Worm (Caenorhabditis elegans): Measurements from ENCODE around the gene E04F6.6.

Gene E04F6.6

ce11 chrII:7151969-7152631 lies 47.3 kb downstream of the E04F6.6 start, which contains the start of gene fust-1 (continued):
- TF ChIP-seq efl-1 (GFP tag; optimal IDR thresholded peaks at IDR 0.05) (peak; percentile 64), Y53F4B.3 (GFP tag; IDR thresholded peaks at IDR 0.05) (no peak), K11D2.4 (GFP tag; IDR thresholded peaks at IDR 0.05) (peak; percentile 97), rcor-1 (GFP tag; IDR thresholded peaks at IDR 0.05) (peak; percentile 95), Y95B8A.8 (GFP tag; IDR thresholded peaks at IDR 0.05) (peak; percentile 93), bed-2 (GFP tag; IDR thresholded peaks at IDR 0.05) (0 out of 2 replicates have a peak, but pooled peaks have one; percentile 24), B0261.1 (tag; optimal IDR thresholded peaks at IDR 0.05) (peak; percentile 27), ztf-28 (GFP tag; IDR thresholded peaks at IDR 0.05) (no peak), ekl-4 (GFP tag; IDR thresholded peaks at IDR 0.05) (peak; percentile 96), F23B12.7 (tag; optimal IDR thresholded peaks at IDR 0.05; ENCODE audit: insufficient read depth) (peak; percentile 87), somi-1 (GFP tag; optimal IDR thresholded peaks at IDR 0.05) (peak; percentile 80), let-526 (GFP tag; IDR thresholded peaks at IDR 0.05) (peak; percentile 80; the same call in 1 of the 2 replicates), lag-1 (GFP tag; IDR thresholded peaks at IDR 0.05) (no peak), ceh-100 (GFP tag; IDR thresholded peaks at IDR 0.05) (peak; percentile 88), ceh-79 (tag; optimal IDR thresholded peaks at IDR 0.05) (no peak), C06A6.2 (GFP tag; conservative IDR thresholded peaks at IDR 0.05) (peak; percentile 88), ceh-91 (GFP tag; IDR thresholded peaks at IDR 0.05) (peak; percentile 88), aptf-3 (GFP tag; IDR thresholded peaks at IDR 0.05) (no peak), unc-130 (GFP tag; optimal IDR thresholded peaks at IDR 0.05) (peak; percentile 68), ztf-3 (GFP tag; optimal IDR thresholded peaks at IDR 0.05) (peak; percentile 24), snpc-1.3 (tag; optimal IDR thresholded peaks at IDR 0.05; ENCODE audit: insufficient read depth) (peak; percentile 95), ets-4 (GFP tag; optimal IDR thresholded peaks at IDR 0.05) (peak; percentile 48), snpc-1.1 (tag; optimal IDR thresholded peaks at IDR 0.05; ENCODE audit: insufficient read depth) (peak; percentile 79), nhr-27 (tag; optimal IDR thresholded peaks at IDR 0.05) (no peak), tlf-1 (GFP tag; optimal IDR thresholded peaks at IDR 0.05) (peak; percentile 95), F49E8.2 (tag; optimal IDR thresholded peaks at IDR 0.05; ENCODE audit: insufficient read depth) (peak; percentile 83), repo-1 (tag; optimal IDR thresholded peaks at IDR 0.05) (peak; percentile 94), lsl-1 (GFP tag; optimal IDR thresholded peaks at IDR 0.05) (peak; percentile 87), lin-54 (GFP tag; optimal IDR thresholded peaks at IDR 0.05) (peak; percentile 96), F55B11.4 (tag; optimal IDR thresholded peaks at IDR 0.05; ENCODE audit: borderline replicate concordance, insufficient read depth) (no peak), dpl-1 (GFP tag; optimal IDR thresholded peaks at IDR 0.05) (peak; percentile 67), B0035.1 (tag; optimal IDR thresholded peaks at IDR 0.05) (peak; percentile 42), fkh-3 (tag; optimal IDR thresholded peaks at IDR 0.05) (no peak), dpff-1 (tag; optimal IDR thresholded peaks at IDR 0.05) (no peak), sptf-2 (GFP tag; optimal IDR thresholded peaks at IDR 0.05) (no peak), ztf-6 (GFP tag; IDR thresholded peaks at IDR 0.05) (peak; percentile 77; the same call in 1 of the 2 replicates), zim-3 (tag; optimal IDR thresholded peaks at IDR 0.05) (no peak), die-1 (tag; optimal IDR thresholded peaks at IDR 0.05) (peak; percentile 14), ceh-40 (GFP tag; IDR thresholded peaks at IDR 0.05) (no peak), F57C9.4 (tag; optimal IDR thresholded peaks at IDR 0.05) (no peak), ztf-22 (GFP tag; optimal IDR thresholded peaks at IDR 0.05) (peak; percentile 73), tbx-9 (tag; optimal IDR thresholded peaks at IDR 0.05; ENCODE audit: borderline replicate concordance) (no peak), nfyb-1 (GFP tag; IDR thresholded peaks at IDR 0.05) (peak; percentile 96), sdz-38 (tag; optimal IDR thresholded peaks at IDR 0.05) (no peak), F10E7.11 (tag; optimal IDR thresholded peaks at IDR 0.05) (no peak), dox-1 (GFP tag; IDR thresholded peaks at IDR 0.05) (peak; percentile 98), B0019.2 (GFP tag; conservative IDR thresholded peaks at IDR 0.05) (peak; percentile 69)
